Worm (Caenorhabditis elegans) whole organism, L4/young adult: ENCODE data around the gene ccr-4.
A peak's percentile ranks its signal among the peaks of the same experiment; 100 is the strongest.

Source experiments
- W03F9.2 ChIP-seq: fragments of 150-350 bp; optimal IDR thresholded peaks from 2 replicates; lab custom pipeline; 2014; ENCODE audit warnings: missing biosample characterization, missing genetic modification characterization
- dao-5 ChIP-seq: sonication (generic microtip); optimal IDR thresholded peaks from 2 replicates; lab custom pipeline; 2016; ENCODE audit warnings: missing genotype, missing genetic modification characterization, moderate library complexity, missing compliant biosample characterization
- him-1 ChIP-seq: sonication (generic microtip); optimal IDR thresholded peaks from 2 replicates; lab custom pipeline; 2016; ENCODE audit warnings: missing genotype, missing genetic modification reagents, missing genetic modification characterization, missing compliant biosample characterization

ccr-4 gene

DNA sequence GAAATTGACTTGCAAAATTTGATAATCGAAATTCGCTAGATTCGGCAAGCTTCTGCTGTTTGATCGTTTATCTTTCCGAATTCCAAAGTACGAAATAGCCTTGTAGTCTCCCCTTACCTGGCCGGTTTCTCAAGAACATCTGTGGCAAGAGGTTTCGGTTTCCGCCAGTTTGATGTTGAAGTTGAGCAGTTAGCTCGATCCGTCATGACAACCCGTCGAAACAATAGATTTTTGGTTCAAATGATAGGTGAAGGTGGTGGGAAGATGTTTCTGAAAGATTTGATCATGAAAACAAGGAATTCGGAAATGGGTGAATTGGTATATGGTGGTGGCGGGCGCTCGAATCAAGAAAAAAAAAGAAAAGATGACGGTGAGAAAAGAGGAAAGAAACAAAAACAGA lies 37.1 kb downstream of the ccr-4 start, which contains the start of gene acs-20:
acs-20 (minus strand) TSS at position 270 of the 400 bp plus-strand sequence.
- TF ChIP-seq W03F9.2 (tag; lab: Kevin White, UChicago) (no peak), dao-5 (no peak), him-1 (no peak)

DNA sequence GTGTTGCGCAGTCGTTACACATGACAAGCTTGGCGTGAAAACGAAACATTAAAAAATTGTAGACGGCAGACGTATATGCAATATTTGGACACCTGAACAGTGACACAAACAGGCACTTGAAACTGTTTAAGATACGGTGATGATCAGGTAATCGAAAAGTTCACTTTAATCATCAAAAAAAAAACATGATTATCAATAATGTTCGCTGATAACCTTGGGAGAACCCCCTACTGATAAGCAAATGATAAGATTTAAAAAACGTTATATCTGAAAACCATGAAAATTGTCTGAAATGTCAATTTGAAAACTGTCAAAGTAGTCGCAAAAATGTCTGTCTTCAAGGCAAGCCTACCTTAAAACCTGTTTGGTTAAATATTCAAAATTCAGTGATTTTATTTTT lies 38.6 kb downstream of the ccr-4 start:
- TF ChIP-seq dao-5 = no peak
- no peak for TF ChIP-seq W03F9.2 (tag; lab: Kevin White, UChicago)
- TF ChIP-seq him-1 = no peak

ce11 chrIV:12403440-12403839 lies 42.1 kb downstream of the ccr-4 start:
- TF ChIP-seq him-1 = no peak
- no peak for TF ChIP-seq dao-5
- TF ChIP-seq W03F9.2 (tag; lab: Kevin White, UChicago) = no peak

DNA sequence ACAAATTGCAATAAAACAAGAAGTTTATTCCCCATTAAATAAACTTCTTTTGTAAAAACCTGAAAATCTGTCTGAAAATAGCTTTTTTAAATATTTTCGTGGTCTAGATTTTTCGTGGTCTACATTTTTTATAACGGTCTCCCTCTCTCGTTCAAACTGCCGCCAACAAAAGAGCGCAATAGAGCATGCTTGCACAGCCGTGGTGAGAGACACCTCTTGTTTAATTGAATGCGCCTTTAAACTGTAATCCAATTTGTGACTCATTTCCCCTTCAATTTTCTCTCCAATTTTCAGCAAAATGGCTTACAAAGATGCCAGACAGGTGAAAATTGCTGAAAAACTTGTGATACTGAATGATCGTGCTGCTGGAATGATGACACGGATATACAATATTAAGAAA lies 42.8 kb downstream of the ccr-4 start, which contains the start of gene gex-3:
gex-3 (plus strand) TSS at position 295 of the 400 bp plus-strand sequence.
- TF ChIP-seq W03F9.2 (tag; lab: Kevin White, UChicago) (peak; percentile 94), dao-5 (no peak), him-1 (no peak)

- TF ChIP-seq W03F9.2 (tag; lab: Kevin White, UChicago) (no peak), dao-5 (no peak), him-1 (no peak)
Observed at ce11 chrIV:12408625-12409024, 47.3 kb downstream of the ccr-4 start, which contains the start of gene dsb-1. dsb-1 (plus strand) TSS chrIV:12408925.

DNA sequence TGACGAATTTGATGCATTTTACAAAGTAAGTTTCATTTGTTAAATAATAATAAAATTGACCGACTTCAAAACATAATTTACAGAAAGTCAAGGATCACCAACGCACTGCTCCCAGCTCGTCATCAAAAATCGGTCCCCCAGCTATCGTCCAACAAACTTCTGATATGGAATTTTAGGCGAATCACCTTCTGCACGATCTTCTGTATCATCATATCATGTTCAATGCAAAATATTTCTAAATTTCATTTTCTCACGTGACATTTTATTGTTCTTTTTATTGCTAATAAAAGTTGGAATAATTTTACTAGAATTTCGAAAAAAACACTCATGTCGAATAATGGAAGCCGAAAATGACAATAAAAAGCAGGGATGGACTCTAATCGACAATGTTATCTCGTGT lies 48.8 kb downstream of the ccr-4 start, which contains the start of gene acl-13:
acl-13 (plus strand) TSS at position 301 of the 400 bp plus-strand sequence.
- TF ChIP-seq dao-5 (no peak), him-1 (no peak), W03F9.2 (tag; lab: Kevin White, UChicago) (no peak)

DNA sequence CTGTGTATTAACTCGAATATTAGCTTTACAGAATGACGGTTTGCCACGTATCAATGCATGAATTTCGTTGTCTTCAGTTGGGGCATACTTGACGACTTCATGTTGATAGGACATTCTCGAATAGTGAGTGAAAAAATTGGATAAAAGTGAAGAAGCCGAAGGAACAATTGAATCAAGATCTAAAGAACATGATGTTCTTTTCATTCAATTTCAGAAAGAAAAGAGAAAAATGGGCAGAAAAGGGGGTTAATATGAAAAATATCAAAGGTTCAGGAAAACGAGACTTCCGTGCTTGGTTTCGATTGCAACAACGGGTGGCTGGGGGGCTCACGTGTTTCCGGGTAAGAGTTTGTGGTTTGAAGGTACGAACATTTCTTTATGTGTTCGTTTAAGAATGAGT lies 53.3 kb downstream of the ccr-4 start:
- TF ChIP-seq dao-5 = no peak
- TF ChIP-seq him-1 = no peak
- no peak for TF ChIP-seq W03F9.2 (tag; lab: Kevin White, UChicago)

DNA sequence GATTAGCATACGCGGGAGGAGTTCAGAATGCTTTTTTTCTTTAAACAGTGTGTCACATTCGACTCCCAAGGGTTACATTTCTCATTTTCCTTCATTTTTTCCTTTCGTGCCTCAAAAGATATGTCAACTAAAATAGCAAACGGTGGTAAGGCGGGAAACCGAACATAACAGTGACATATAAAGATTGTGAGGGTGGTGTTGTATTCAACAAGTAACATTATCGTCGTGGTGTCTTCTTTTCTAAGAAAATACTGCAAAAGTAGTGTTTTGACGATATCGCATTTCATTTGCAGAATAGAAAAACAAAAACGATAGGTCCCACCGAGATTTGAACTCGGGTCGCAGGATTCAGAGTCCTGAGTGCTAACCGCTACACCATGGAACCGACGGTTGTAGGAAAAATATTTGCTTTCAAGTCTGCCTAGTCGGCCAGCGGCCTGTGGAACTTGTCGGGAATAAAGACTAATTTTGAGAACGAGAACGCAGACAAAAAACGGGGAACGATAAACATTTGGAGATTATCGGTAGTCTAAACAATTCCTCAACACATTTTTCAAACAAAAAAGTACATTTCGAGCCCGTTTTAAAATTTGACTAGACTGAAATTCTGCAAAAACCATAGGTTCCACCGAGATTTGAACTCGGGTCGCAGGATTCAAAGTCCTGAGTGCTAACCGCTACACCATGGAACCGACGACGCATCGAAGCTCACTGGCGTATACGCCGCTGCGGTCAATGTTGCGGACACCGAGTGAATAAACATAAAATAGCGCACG lies 55.5 kb downstream of the ccr-4 start:
- TF ChIP-seq him-1 (no peak), W03F9.2 (tag; lab: Kevin White, UChicago) (no peak), dao-5 (no peak)

ce11 chrIV:12417536-12418195 lies 56.3 kb downstream of the ccr-4 start, which contains the start of gene F08G5.3:
F08G5.3 (minus strand) TSS chrIV:12417586.
- TF ChIP-seq him-1 (peak; percentile 52), W03F9.2 (tag; lab: Kevin White, UChicago) (no peak), dao-5 (peak; percentile 36)

DNA sequence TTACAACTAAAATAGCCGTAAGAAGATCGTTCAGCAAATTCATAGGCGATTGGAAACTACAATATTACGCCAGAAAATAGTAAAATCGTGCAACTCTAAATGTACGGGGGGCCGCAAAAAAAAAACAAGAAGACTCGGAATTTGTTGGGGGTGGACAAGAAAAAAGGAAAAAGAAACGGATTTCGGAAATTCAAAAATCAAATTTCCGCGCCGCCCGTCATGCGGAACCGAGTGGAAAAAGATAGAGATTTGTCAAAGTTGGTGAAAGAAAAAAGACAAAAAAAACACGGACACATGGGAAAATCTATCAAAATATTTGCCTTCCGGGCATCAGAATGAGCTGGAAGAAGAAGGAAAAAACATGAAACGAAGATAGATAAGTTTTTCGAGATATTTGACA lies 57.9 kb downstream of the ccr-4 start:
- TF ChIP-seq W03F9.2 (tag; lab: Kevin White, UChicago) (no peak), him-1 (no peak), dao-5 (no peak)

DNA sequence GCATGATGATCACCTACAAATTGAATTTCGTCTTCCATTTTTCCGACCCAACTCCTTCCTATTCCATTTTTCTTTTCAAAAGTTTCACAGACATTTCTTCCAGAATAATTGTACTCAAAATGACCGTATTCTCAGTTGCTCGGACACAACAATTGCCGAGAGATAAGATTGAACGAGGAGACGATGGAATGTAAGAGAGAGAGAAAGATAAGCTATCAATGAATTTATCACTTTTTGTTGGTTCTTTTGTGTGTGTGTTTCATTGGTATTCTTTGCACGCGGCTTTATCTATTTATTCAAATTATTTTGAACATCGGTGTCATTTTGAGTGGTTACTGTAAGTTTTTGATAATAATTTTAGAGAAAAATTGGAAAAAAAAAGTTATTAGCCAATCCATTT lies 59.1 kb downstream of the ccr-4 start, which contains the start of gene ugt-65:
ugt-65 (plus strand) TSS at position 229 of the 400 bp plus-strand sequence.
- TF ChIP-seq W03F9.2 (tag; lab: Kevin White, UChicago) (no peak), him-1 (no peak), dao-5 (no peak)
